Worm (Caenorhabditis elegans) whole organism, L4/young adult: ENCODE results near the gene ser-2.

ENCODE experiments used
- dao-5 ChIP-seq: sonication (generic microtip); optimal IDR thresholded peaks from 2 replicates; lab custom pipeline; 2016; ENCODE audit warnings: missing genotype, missing genetic modification characterization, moderate library complexity, missing compliant biosample characterization
- him-1 ChIP-seq: sonication (generic microtip); optimal IDR thresholded peaks from 2 replicates; lab custom pipeline; 2016; ENCODE audit warnings: missing genotype, missing genetic modification reagents, missing genetic modification characterization, missing compliant biosample characterization

- TF ChIP-seq dao-5 (tag; lab: Kevin White, UChicago) (no peak), him-1 (no peak)
Measured at ce11 chrX:15268461-15268860, 34.3 kb downstream of the ser-2 start.
